Fruit fly (Drosophila melanogaster) whole organism, embryonic: ENCODE data around the gene Indy.

Experiments
- B-H2 ChIP-seq: fragments of 200-800 bp; sonication (Bioruptor generic); optimal IDR thresholded peaks from 2 replicates; lab custom pipeline; 2018; ENCODE audit warnings: missing biosample characterization, mild to moderate bottlenecking, missing genetic modification characterization
- Bgb ChIP-seq: fragments of 200-800 bp; sonication (Bioruptor generic); IDR thresholded peaks from 2 replicates; pipeline ENCODE4 v1.3.6; 2022; ENCODE audit warnings: missing biosample characterization, missing genetic modification characterization; ENCODE audit not compliant: partially characterized antibody
- CG12219 ChIP-seq: fragments of 200-800 bp; sonication (Bioruptor generic); optimal IDR thresholded peaks from 3 replicates; lab custom pipeline; 2018; ENCODE audit warnings: missing biosample characterization, mild to moderate bottlenecking, missing genetic modification characterization
- CG13894 ChIP-seq: fragments of 200-800 bp; sonication (Bioruptor generic); optimal IDR thresholded peaks from 3 replicates; lab custom pipeline; 2018; ENCODE audit warnings: missing biosample characterization, mild to moderate bottlenecking, missing genetic modification characterization, moderate library complexity
- CG14710 ChIP-seq: fragments of 200-800 bp; sonication (Bioruptor generic); optimal IDR thresholded peaks from 3 replicates; lab custom pipeline; 2019; ENCODE audit warnings: missing biosample characterization, mild to moderate bottlenecking, missing genetic modification characterization, moderate library complexity
- CG14860 ChIP-seq: fragments of 200-800 bp; sonication (Bioruptor generic); IDR thresholded peaks from 3 replicates; pipeline ENCODE4 v1.3.6; 2022; ENCODE audit warnings: missing biosample characterization, missing genetic modification characterization; ENCODE audit not compliant: partially characterized antibody
- CG15269 ChIP-seq: fragments of 200-800 bp; sonication (Bioruptor generic); optimal IDR thresholded peaks from 2 replicates; lab custom pipeline; 2018; ENCODE audit warnings: missing biosample characterization, mild to moderate bottlenecking, missing genetic modification characterization, moderate library complexity
- CG17802 ChIP-seq: fragments of 200-800 bp; sonication (Bioruptor generic); optimal IDR thresholded peaks from 2 replicates; lab custom pipeline; 2018; ENCODE audit warnings: missing biosample characterization, mild to moderate bottlenecking, missing genetic modification characterization, moderate library complexity
- CG31365 ChIP-seq: fragments of 200-800 bp; sonication (Bioruptor generic); optimal IDR thresholded peaks from 2 replicates; lab custom pipeline; 2018; ENCODE audit warnings: missing biosample characterization, mild to moderate bottlenecking, missing genetic modification characterization
- CG32772 ChIP-seq: fragments of 200-800 bp; sonication (Bioruptor generic); IDR thresholded peaks from 2 replicates; pipeline ENCODE4 v1.3.6; 2022; ENCODE audit warnings: missing biosample characterization, missing genetic modification characterization
- CG4282 ChIP-seq: fragments of 200-800 bp; sonication (Bioruptor generic); optimal IDR thresholded peaks from 2 replicates; lab custom pipeline; 2016; ENCODE audit warnings: missing biosample characterization, missing genetic modification characterization
- CG4820 ChIP-seq: fragments of 200-800 bp; sonication (Bioruptor generic); optimal IDR thresholded peaks from 3 replicates; lab custom pipeline; 2016; ENCODE audit warnings: missing biosample characterization, missing genetic modification characterization
- CG7745 ChIP-seq: fragments of 200-800 bp; sonication (Bioruptor generic); optimal IDR thresholded peaks from 2 replicates; lab custom pipeline; 2018; ENCODE audit warnings: missing biosample characterization, mild to moderate bottlenecking, missing genetic modification characterization, moderate library complexity
- CG7987 ChIP-seq: fragments of 200-800 bp; sonication (Bioruptor generic); optimal IDR thresholded peaks from 2 replicates; lab custom pipeline; 2018; ENCODE audit warnings: missing biosample characterization, mild to moderate bottlenecking, missing genetic modification characterization, moderate library complexity
- CG8281 ChIP-seq: fragments of 200-800 bp; sonication (Bioruptor generic); optimal IDR thresholded peaks from 2 replicates; lab custom pipeline; 2018; ENCODE audit warnings: missing biosample characterization, mild to moderate bottlenecking, missing genetic modification characterization, moderate library complexity
- CG9437 ChIP-seq: fragments of 200-800 bp; sonication (Bioruptor generic); optimal IDR thresholded peaks from 2 replicates; lab custom pipeline; 2018; ENCODE audit warnings: missing biosample characterization, mild to moderate bottlenecking, missing genetic modification characterization
- CoRest ChIP-seq: fragments of 200-800 bp; sonication (Bioruptor generic); optimal IDR thresholded peaks from 3 replicates; lab custom pipeline; 2018; ENCODE audit warnings: missing biosample characterization, mild to moderate bottlenecking, missing genetic modification characterization, moderate library complexity
- Dll ChIP-seq: fragments of 200-800 bp; sonication (Bioruptor generic); IDR thresholded peaks from 4 replicates; pipeline ENCODE4 v1.3.6; 2022; ENCODE audit warnings: missing biosample characterization, missing genetic modification characterization; ENCODE audit not compliant: partially characterized antibody
- Doc3 ChIP-seq: fragments of 200-800 bp; sonication (Bioruptor generic); IDR thresholded peaks from 3 replicates; pipeline ENCODE4 v1.3.6; 2022; ENCODE audit warnings: missing biosample characterization, missing genetic modification characterization; ENCODE audit not compliant: partially characterized antibody
- Drgx ChIP-seq: fragments of 200-800 bp; sonication (Bioruptor generic); IDR thresholded peaks from 2 replicates; pipeline ENCODE4 v1.3.6; 2022; ENCODE audit warnings: missing biosample characterization, missing genetic modification characterization
- GATAe ChIP-seq: fragments of 200-800 bp; sonication (Bioruptor generic); conservative IDR thresholded peaks from 2 replicates; pipeline ENCODE4 v1.3.6; 2022; ENCODE audit warnings: missing biosample characterization, missing genetic modification characterization
- HHEX ChIP-seq: fragments of 200-800 bp; sonication (Bioruptor generic); optimal IDR thresholded peaks from 3 replicates; lab custom pipeline; 2017; ENCODE audit warnings: missing biosample characterization, mild to moderate bottlenecking, missing genetic modification characterization, missing genetic modification reagents
- HLHmδ ChIP-seq: fragments of 200-800 bp; sonication (Bioruptor generic); optimal IDR thresholded peaks from 2 replicates; lab custom pipeline; 2018; ENCODE audit warnings: missing biosample characterization, mild to moderate bottlenecking, missing genetic modification characterization, moderate library complexity
- Lhr ChIP-seq: fragments of 200-800 bp; sonication (Bioruptor generic); optimal IDR thresholded peaks from 3 replicates; lab custom pipeline; 2017; ENCODE audit warnings: mild to moderate bottlenecking, missing biosample characterization, missing genetic modification reagents, missing genetic modification characterization
- Lim3 ChIP-seq: fragments of 200-800 bp; sonication (Bioruptor generic); IDR thresholded peaks from 2 replicates; pipeline ENCODE4 v1.3.6; 2022; ENCODE audit warnings: missing biosample characterization, missing genetic modification characterization
- Lpt ChIP-seq: fragments of >200 bp; optimal IDR thresholded peaks from 2 replicates; lab custom pipeline; 2018; ENCODE audit warnings: missing biosample characterization, missing genetic modification characterization
- MESR4 ChIP-seq: fragments of 200-800 bp; sonication (Bioruptor generic); optimal IDR thresholded peaks from 2 replicates; lab custom pipeline; 2018; ENCODE audit warnings: missing biosample characterization, mild to moderate bottlenecking, missing genetic modification characterization, moderate library complexity
- Nf-YA ChIP-seq: fragments of 200-800 bp; sonication (Bioruptor generic); IDR thresholded peaks from 2 replicates; pipeline ENCODE4 v1.3.6; 2022; ENCODE audit warnings: missing biosample characterization, missing genetic modification characterization
- Nf-YB ChIP-seq: fragments of 200-800 bp; sonication (Bioruptor generic); optimal IDR thresholded peaks from 3 replicates; lab custom pipeline; 2019; ENCODE audit warnings: missing biosample characterization, mild to moderate bottlenecking, missing genetic modification characterization, moderate library complexity
- Oli ChIP-seq: fragments of 200-800 bp; sonication (Bioruptor generic); optimal IDR thresholded peaks from 2 replicates; lab custom pipeline; 2018; ENCODE audit warnings: missing biosample characterization, mild to moderate bottlenecking, missing genetic modification characterization, moderate library complexity
- Xbp1 ChIP-seq: fragments of 200-800 bp; sonication (Bioruptor generic); optimal IDR thresholded peaks from 3 replicates; lab custom pipeline; 2016; ENCODE audit warnings: missing biosample characterization, mild to moderate bottlenecking, missing genetic modification characterization
- amos ChIP-seq: fragments of 200-800 bp; sonication (Bioruptor generic); IDR thresholded peaks from 2 replicates; pipeline ENCODE4 v1.3.6; 2022; ENCODE audit warnings: missing biosample characterization, missing genetic modification characterization; ENCODE audit not compliant: partially characterized antibody
- bbx ChIP-seq: fragments of 200-800 bp; sonication (Bioruptor generic); IDR thresholded peaks from 2 replicates; pipeline ENCODE4 v1.3.6; 2022; ENCODE audit warnings: missing biosample characterization, missing genetic modification characterization; ENCODE audit not compliant: partially characterized antibody
- bigmax ChIP-seq: fragments of 200-800 bp; sonication (Bioruptor generic); optimal IDR thresholded peaks from 2 replicates; lab custom pipeline; 2018; ENCODE audit warnings: missing biosample characterization, mild to moderate bottlenecking, missing genetic modification characterization
- en ChIP-seq: fragments of 200-800 bp; sonication (Bioruptor generic); optimal IDR thresholded peaks from 2 replicates; lab custom pipeline; 2016; ENCODE audit warnings: missing biosample characterization, missing genetic modification characterization
- gsb-n ChIP-seq: fragments of 200-800 bp; sonication (Bioruptor generic); optimal IDR thresholded peaks from 3 replicates; lab custom pipeline; 2018; ENCODE audit warnings: missing biosample characterization, mild to moderate bottlenecking, missing genetic modification characterization
- ken ChIP-seq: fragments of 200-800 bp; sonication (Bioruptor generic); IDR thresholded peaks from 3 replicates; pipeline ENCODE4 v1.3.6; 2022; ENCODE audit warnings: missing biosample characterization, missing genetic modification characterization
- klu ChIP-seq: fragments of 200-800 bp; sonication (Bioruptor generic); IDR thresholded peaks from 2 replicates; pipeline ENCODE4 v1.3.6; 2022; ENCODE audit warnings: missing biosample characterization, missing genetic modification characterization
- lab ChIP-seq: fragments of 200-800 bp; sonication (Bioruptor generic); optimal IDR thresholded peaks from 3 replicates; lab custom pipeline; 2017; ENCODE audit warnings: missing biosample characterization, missing genetic modification characterization, mild to moderate bottlenecking, moderate library complexity, missing genetic modification reagents
- pnt ChIP-seq: fragments of 200-800 bp; sonication (Bioruptor generic); optimal IDR thresholded peaks from 3 replicates; lab custom pipeline; 2016; ENCODE audit warnings: missing biosample characterization, missing genetic modification characterization
- scrt ChIP-seq: fragments of 200-800 bp; sonication (Bioruptor generic); optimal IDR thresholded peaks from 2 replicates; lab custom pipeline; 2018; ENCODE audit warnings: missing biosample characterization, mild to moderate bottlenecking, missing genetic modification characterization, moderate library complexity
- seq ChIP-seq: fragments of 200-800 bp; sonication (Bioruptor generic); IDR thresholded peaks from 2 replicates; pipeline ENCODE4 v1.3.6; 2022; ENCODE audit warnings: missing biosample characterization, missing genetic modification characterization
- sisA ChIP-seq: fragments of 200-800 bp; sonication (Bioruptor generic); IDR thresholded peaks from 2 replicates; pipeline ENCODE4 v1.3.6; 2022; ENCODE audit warnings: missing biosample characterization, missing genetic modification characterization
- vfl ChIP-seq: fragments of 200-800 bp; sonication (Bioruptor generic); optimal IDR thresholded peaks from 2 replicates; lab custom pipeline; 2016; ENCODE audit warnings: missing biosample characterization, missing genetic modification characterization
- wek ChIP-seq: fragments of 200-800 bp; sonication (Bioruptor generic); optimal IDR thresholded peaks from 3 replicates; lab custom pipeline; 2018; ENCODE audit warnings: missing biosample characterization, mild to moderate bottlenecking, missing genetic modification characterization, moderate library complexity

Gene Indy

DNA sequence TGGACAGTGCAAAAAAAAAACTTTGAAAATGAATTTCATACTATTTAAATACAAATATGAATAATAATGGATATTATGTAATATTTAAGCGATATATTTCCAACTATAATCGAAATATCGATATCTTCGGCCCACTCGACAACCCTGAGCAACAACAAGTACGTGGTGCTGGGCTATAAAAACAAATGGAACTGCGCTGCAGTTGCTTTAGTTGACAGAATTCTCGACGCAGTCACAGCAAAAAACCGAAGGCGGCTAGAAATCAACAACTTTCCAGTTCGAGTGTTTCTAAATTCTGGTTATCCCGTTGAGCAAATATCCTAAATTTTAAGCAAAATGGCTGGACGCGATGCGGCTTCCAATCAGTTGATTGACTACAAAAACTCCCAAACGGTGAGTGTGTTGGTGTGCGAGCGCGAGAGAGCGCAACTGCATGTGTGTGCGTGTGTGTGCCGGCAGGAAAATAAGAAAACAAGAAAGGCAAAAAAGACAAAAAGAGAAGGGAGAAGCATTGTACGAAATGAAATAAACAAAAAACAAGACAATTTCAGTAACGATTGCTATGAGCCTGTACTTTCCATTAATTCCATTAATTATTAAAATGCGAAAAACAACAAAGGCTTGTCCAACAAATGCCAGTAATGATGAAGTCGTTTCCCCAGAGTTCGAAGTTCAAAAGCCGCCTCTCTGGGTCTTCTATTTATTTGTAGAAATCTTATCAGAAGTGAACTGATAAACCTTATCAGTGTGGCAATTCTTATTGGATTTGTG lies 23.4 kb downstream of the Indy start, which contains the start of gene Cat (continued):
- TF ChIP-seq Lim3 (GFP tag; lab: Robert Waterston, UW) (no peak), CG12219 (GFP tag; lab: Kevin White, UChicago) (no peak), ken (GFP tag; lab: Robert Waterston, UW) (no peak), vfl (GFP tag; lab: Kevin White, UChicago) (peak; percentile 52), CG15269 (tag; lab: Kevin White, UChicago) (peak; percentile 75), GATAe (GFP tag; lab: Robert Waterston, UW) (no peak), gsb-n (tag; lab: Kevin White, UChicago) (peak; percentile 20), CG14860 (GFP tag; lab: Robert Waterston, UW) (no peak; the same call in 1 of the 3 replicates)
- TF ChIP-seq, all 482 proteins: peak for 200

DNA sequence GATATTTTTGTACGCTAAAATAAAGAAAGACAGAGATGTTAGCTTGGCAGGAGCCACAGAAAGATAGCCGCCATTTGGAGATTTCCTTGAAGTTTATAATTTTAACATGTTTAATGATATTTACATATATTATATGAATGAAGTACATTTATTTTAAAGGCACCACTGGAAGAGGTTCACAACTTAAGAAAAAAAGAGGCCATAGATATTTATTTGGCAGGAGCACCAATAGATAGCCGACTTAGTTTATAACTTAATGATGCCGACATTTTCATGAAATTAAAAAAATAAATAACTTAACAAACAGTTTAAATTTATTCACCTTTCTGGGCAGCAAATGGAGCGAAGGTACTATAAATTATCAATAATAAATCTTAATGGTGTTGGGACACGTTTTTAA lies 24.0 kb downstream of the Indy start:
- TF ChIP-seq Lpt, result no peak
- no peak for TF ChIP-seq bbx (GFP tag; lab: Robert Waterston, UW)
- no peak for TF ChIP-seq en (GFP tag; lab: Kevin White, UChicago)
- no peak for TF ChIP-seq B-H2 (GFP tag; lab: Kevin White, UChicago)
- TF ChIP-seq HLHmδ (GFP tag; lab: Kevin White, UChicago), result no peak
- no peak for TF ChIP-seq CoRest
- no peak for TF ChIP-seq amos (GFP tag; lab: Robert Waterston, UW)
- no peak for TF ChIP-seq Doc3 (GFP tag; lab: Robert Waterston, UW)
- no peak for TF ChIP-seq Oli
- TF ChIP-seq sisA, result no peak
- TF ChIP-seq CG17802 (tag; lab: Kevin White, UChicago), result no peak
- no peak for TF ChIP-seq Dll (GFP tag; lab: Robert Waterston, UW)
- TF ChIP-seq scrt, result no peak
- no peak for TF ChIP-seq pnt (GFP tag; lab: Kevin White, UChicago)
- TF ChIP-seq wek (GFP tag; lab: Kevin White, UChicago), result no peak
- no peak for TF ChIP-seq Drgx (GFP tag; lab: Robert Waterston, UW)
- TF ChIP-seq MESR4 (GFP tag; lab: Kevin White, UChicago), result no peak
- no peak for TF ChIP-seq CG4282 (GFP tag; lab: Kevin White, UChicago)

DNA sequence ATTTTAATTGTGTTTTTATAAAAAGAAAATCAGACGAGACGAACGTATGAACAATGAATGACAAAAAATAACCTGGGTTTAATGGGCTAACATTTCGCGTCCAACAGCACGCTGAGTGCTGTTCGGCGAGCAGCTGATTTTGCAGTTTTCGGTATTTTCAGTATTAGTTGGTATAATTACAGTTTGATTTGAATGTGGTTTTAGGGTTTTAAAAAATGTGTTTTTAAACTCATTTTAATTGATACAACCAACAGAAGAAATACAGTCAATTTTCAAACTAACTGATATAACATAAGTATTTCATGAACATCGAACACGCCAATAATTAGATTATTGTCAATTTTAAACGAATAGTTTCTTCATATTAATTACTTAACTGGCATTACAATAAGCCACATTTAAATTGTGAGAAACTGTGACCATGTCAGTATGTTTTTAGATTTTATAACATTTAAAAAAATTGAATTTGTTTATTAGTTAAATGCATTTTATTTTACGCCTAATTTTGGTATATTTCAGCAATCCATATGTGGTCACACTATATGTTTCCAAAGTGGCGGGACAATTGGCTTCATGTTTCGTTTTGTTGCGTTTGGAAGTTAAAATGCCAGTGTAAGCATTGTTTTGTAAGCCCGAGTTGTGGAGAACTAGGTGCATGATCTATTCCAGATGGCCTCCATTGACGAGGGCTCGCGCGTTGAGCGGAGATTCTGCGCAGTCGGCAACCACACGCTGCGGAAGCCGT lies 25.3 kb downstream of the Indy start, which contains the start of the genes CG14073 and HipHop:
Gene CG14073, minus strand, starts transcription at position 38 of the 745 bp plus-strand sequence.
Gene HipHop, plus strand, starts transcription at position 534 of the 745 bp plus-strand sequence.
- TF ChIP-seq Xbp1 (GFP tag; lab: Kevin White, UChicago) (no peak), CG13894 (tag; lab: Kevin White, UChicago) (no peak), CG8281 (tag; lab: Kevin White, UChicago) (no peak), CG7987 (GFP tag; lab: Kevin White, UChicago) (no peak), seq (GFP tag; lab: Robert Waterston, UW) (no peak), HLHmδ (GFP tag; lab: Kevin White, UChicago) (no peak), Nf-YA (GFP tag; lab: Robert Waterston, UW) (no peak), CG14710 (tag; lab: Kevin White, UChicago) (peak; percentile 30), CG32772 (GFP tag; lab: Robert Waterston, UW) (no peak), CG4820 (GFP tag; lab: Kevin White, UChicago) (no peak), klu (GFP tag; lab: Robert Waterston, UW) (no peak), HHEX (GFP tag; lab: Kevin White, UChicago) (no peak), CG9437 (GFP tag; lab: Kevin White, UChicago) (no peak), Lhr (GFP tag; lab: Kevin White, UChicago) (peak; percentile 4), Bgb (0 out of 2 replicates have a peak, but pooled peaks have one; percentile 11), CG31365 (no peak), bigmax (peak; percentile 17), Nf-YB (GFP tag; lab: Kevin White, UChicago) (no peak), CG7745 (tag; lab: Kevin White, UChicago) (no peak), lab (GFP tag; lab: Kevin White, UChicago) (no peak)
